Worm (Caenorhabditis elegans) whole organism, young adult: Measurements from ENCODE around the gene lias-1.

Source experiments
- Y53G8AR.9 ChIP-seq: fragments of 200-800 bp; sonication (Bioruptor generic); conservative IDR thresholded peaks from 2 replicates; pipeline ENCODE4 v1.3.6; 2022; ENCODE audit warnings: missing genetic modification reagents, missing genetic modification characterization, missing compliant biosample characterization
- hlh-12 ChIP-seq: sonication (generic microtip); optimal IDR thresholded peaks from 2 replicates; lab custom pipeline; 2016; ENCODE audit warnings: missing genetic modification characterization, missing compliant biosample characterization

ce11 chrIII:3468384-3468783 is 36.5 kb downstream of the lias-1 start:
- TF ChIP-seq Y53G8AR.9 (GFP tag; lab: Robert Waterston, UW) (no peak), hlh-12 (tag; lab: Kevin White, UChicago) (no peak)
